Fruit fly (Drosophila melanogaster): Measurements from ENCODE around the gene CG9173.
A peak's percentile ranks its signal among the peaks of the same experiment; 100 is the strongest.

- TF ChIP-seq Snoo (tag; optimal IDR thresholded peaks at IDR 0.05), result no peak
- peak; percentile 29 for TF ChIP-seq CG14655 (GFP tag; optimal IDR thresholded peaks at IDR 0.05)
- no peak for TF ChIP-seq rn (GFP tag; IDR thresholded peaks at IDR 0.05)
- TF ChIP-seq CG9948 (tag; optimal IDR thresholded peaks at IDR 0.05), result no peak
These were observed 42.3 kb downstream of the CG9173 start for dm6 chr3L:1380959-1381358.
